Worm (Caenorhabditis elegans): ENCODE results near the gene tlk-1.

The tlk-1 gene

ce11 chrIII:9698635-9699396 lies 860 bp upstream of the tlk-1 start (continued):
- peak in 1 of 2 experiments; percentile 29 for TF ChIP-seq lin-35 (GFP tag; optimal IDR thresholded peaks at IDR 0.05)
- TF ChIP-seq jun-1 (tag; optimal IDR thresholded peaks at IDR 0.05) = no peak

- TF ChIP-seq blmp-1 (tag; optimal IDR thresholded peaks at IDR 0.05) = peak; percentile 19
- no peak for TF ChIP-seq egl-13 (tag; optimal IDR thresholded peaks at IDR 0.05)
- TF ChIP-seq ztf-11 (tag; optimal IDR thresholded peaks at IDR 0.05) = no peak
- peak in 1 of 6 experiments; percentile 13 for TF ChIP-seq elt-3 (tag; optimal IDR thresholded peaks at IDR 0.05)
- TF ChIP-seq F16B12.6 (tag; optimal IDR thresholded peaks at IDR 0.05) = no peak
- TF ChIP-seq unc-30 (tag; optimal IDR thresholded peaks at IDR 0.05) = no peak
- peak in 1 of 2 experiments; percentile 36 for TF ChIP-seq lin-35 (GFP tag; optimal IDR thresholded peaks at IDR 0.05)
- TF ChIP-seq isw-1 (GFP tag; IDR thresholded peaks at IDR 0.05) = no peak
- TF ChIP-seq lin-14 (GFP tag; optimal IDR thresholded peaks at IDR 0.05) = peak; percentile 43
- TF ChIP-seq efl-1 (optimal IDR thresholded peaks at IDR 0.05) = no peak
- peak in 1 of 2 experiments; percentile 14 for TF ChIP-seq efl-1 (GFP tag; optimal IDR thresholded peaks at IDR 0.05 in 1 of 2)
Observed at ce11 chrIII:9700114-9700690, 526 bp downstream of the tlk-1 start.

ce11 chrIII:9701798-9702197 lies 2.1 kb downstream of the tlk-1 start:
- TF ChIP-seq snu-23 (GFP tag; optimal IDR thresholded peaks at IDR 0.05) (no peak), ceh-82 (tag; optimal IDR thresholded peaks at IDR 0.05) (peak in 1 of 3 experiments; percentile 23), lin-14 (GFP tag; optimal IDR thresholded peaks at IDR 0.05) (peak; percentile 62), nhr-47 (tag; optimal IDR thresholded peaks at IDR 0.05) (peak; percentile 0)

- TF ChIP-seq lin-14 (GFP tag; optimal IDR thresholded peaks at IDR 0.05) (peak; percentile 51), fkh-8 (tag; optimal IDR thresholded peaks at IDR 0.05) (peak; percentile 49), ces-1 (GFP tag; optimal IDR thresholded peaks at IDR 0.05) (no peak), efl-1 (optimal IDR thresholded peaks at IDR 0.05) (no peak), efl-1 (GFP tag; optimal IDR thresholded peaks at IDR 0.05 in 1 of 2) (no peak), mep-1 (tag; optimal IDR thresholded peaks at IDR 0.05) (peak; percentile 40), nhr-76 (tag; optimal IDR thresholded peaks at IDR 0.05) (no peak), blmp-1 (tag; optimal IDR thresholded peaks at IDR 0.05) (peak; percentile 49), ceh-82 (tag; optimal IDR thresholded peaks at IDR 0.05) (peak in 2 of 3 experiments; percentile 13 to 18)
Observed at ce11 chrIII:9702665-9703252, 3.1 kb downstream of the tlk-1 start.

- TF ChIP-seq ceh-8 (GFP tag; optimal IDR thresholded peaks at IDR 0.05) (peak; percentile 70), snu-23 (GFP tag; optimal IDR thresholded peaks at IDR 0.05) (peak; percentile 37), fkh-10 (GFP tag; optimal IDR thresholded peaks at IDR 0.05) (peak; percentile 38), mab-9 (GFP tag; IDR thresholded peaks at IDR 0.05) (peak; percentile 31; the same call in 1 of the 2 replicates), unc-86 (tag; optimal IDR thresholded peaks at IDR 0.05) (peak; percentile 59), ceh-82 (tag; optimal IDR thresholded peaks at IDR 0.05) (peak in 2 of 3 experiments; percentile 2 to 31), tbx-2 (tag; optimal IDR thresholded peaks at IDR 0.05) (peak; percentile 62), alr-1 (tag; optimal IDR thresholded peaks at IDR 0.05; ENCODE audit: borderline replicate concordance) (no peak), nhr-237 (tag; optimal IDR thresholded peaks at IDR 0.05) (no peak), nhr-19 (GFP tag; conservative IDR thresholded peaks at IDR 0.05) (0 out of 2 replicates have a peak, but pooled peaks have one; percentile 8), xbp-1 (tag; optimal IDR thresholded peaks at IDR 0.05) (peak; percentile 7), egl-27 (tag; optimal IDR thresholded peaks at IDR 0.05) (no peak), nhr-20 (tag; optimal IDR thresholded peaks at IDR 0.05) (peak; percentile 24), ceh-88 (GFP tag; IDR thresholded peaks at IDR 0.05) (0 out of 2 replicates have a peak, but pooled peaks have one; percentile 14), unc-98 (GFP tag; IDR thresholded peaks at IDR 0.05) (no peak), mep-1 (tag; optimal IDR thresholded peaks at IDR 0.05) (peak; percentile 55), dpl-1 (GFP tag; optimal IDR thresholded peaks at IDR 0.05) (peak in 1 of 3 experiments; percentile 6), zip-4 (GFP tag; optimal IDR thresholded peaks at IDR 0.05) (no peak), lin-13 (GFP tag; optimal IDR thresholded peaks at IDR 0.05) (peak; percentile 40), ztf-11 (tag; optimal IDR thresholded peaks at IDR 0.05) (peak in 1 of 2 experiments; percentile 40), nhr-71 (tag; optimal IDR thresholded peaks at IDR 0.05) (peak; percentile 51), swsn-7 (tag; optimal IDR thresholded peaks at IDR 0.05) (peak; percentile 45), nhr-47 (tag; optimal IDR thresholded peaks at IDR 0.05) (peak; percentile 62), fos-1 (tag; optimal IDR thresholded peaks at IDR 0.05) (no peak)
Observed at ce11 chrIII:9703747-9704605, 4.3 kb downstream of the tlk-1 start.

All from whole organism, L1 larva.